Fruit fly (Drosophila melanogaster): ENCODE measurements around the gene CG32225.

CG32225 gene

DNA sequence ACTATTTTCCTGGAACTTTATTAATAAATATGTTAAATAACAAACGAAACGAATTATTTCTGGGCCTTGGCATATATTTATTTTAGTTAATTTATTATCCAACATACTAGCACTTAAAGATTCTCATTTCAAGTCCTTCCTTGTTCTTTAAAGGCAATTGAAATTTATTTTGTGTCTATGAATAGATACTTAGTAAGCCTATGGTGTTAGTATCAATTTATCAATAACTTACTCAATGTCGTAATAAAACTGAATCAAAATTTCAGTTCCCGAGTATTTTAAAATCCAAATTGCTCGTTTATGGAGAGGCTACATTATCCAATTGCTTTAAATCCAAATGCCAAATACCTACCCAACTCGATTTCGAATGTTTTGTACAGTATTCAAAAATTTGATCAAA, 40.6 kb downstream of the CG32225 start, which contains the start of gene CG32228:
TSS of gene CG32228 (plus strand) at position 301 of the 400 bp plus-strand sequence.
- TF ChIP-seq CG7101 (tag; optimal IDR thresholded peaks at IDR 0.05) (no peak), toe (GFP tag; optimal IDR thresholded peaks at IDR 0.05) (no peak), CG11617 (GFP tag; optimal IDR thresholded peaks at IDR 0.05) (no peak), CG33017 (tag; optimal IDR thresholded peaks at IDR 0.05) (no peak), CG14711 (tag; optimal IDR thresholded peaks at IDR 0.05) (no peak), Hr96 (GFP tag; optimal IDR thresholded peaks at IDR 0.05) (no peak), CG5204 (GFP tag; optimal IDR thresholded peaks at IDR 0.05) (no peak), CG7045 (GFP tag; optimal IDR thresholded peaks at IDR 0.05) (no peak), CG1620 (GFP tag; optimal IDR thresholded peaks at IDR 0.05) (no peak), cnc (optimal IDR thresholded peaks at IDR 0.05) (no peak)
